Worm (Caenorhabditis elegans) whole organism, L3 larva: Measurements from ENCODE around the gene R08D7.4.
A peak's percentile ranks its signal among the peaks of the same experiment; 100 is the strongest.
"Not testable (repeated sequence)": the region's sequence is repeated elsewhere in the genome, so short reads cannot be mapped to it uniquely, and the experiment has no call there.

ENCODE experiments used
- R02D3.7 ChIP-seq: fragments of 150-350 bp; optimal IDR thresholded peaks from 2 replicates; lab custom pipeline; 2014; ENCODE audit warnings: missing biosample characterization, missing genetic modification characterization
- aly-2 ChIP-seq: fragments of 150-350 bp; optimal IDR thresholded peaks from 2 replicates; lab custom pipeline; 2014; ENCODE audit warnings: missing biosample characterization, missing genetic modification characterization
- ama-1 ChIP-seq: fragments of 150-350 bp; optimal IDR thresholded peaks from 2 replicates; lab custom pipeline; 2018
- ceh-28 ChIP-seq: fragments of 150-350 bp; optimal IDR thresholded peaks from 2 replicates; lab custom pipeline; 2014; ENCODE audit warnings: missing biosample characterization, missing genetic modification reagents, missing genetic modification characterization
- ceh-82 ChIP-seq: fragments of 150-350 bp; optimal IDR thresholded peaks from 2 replicates; lab custom pipeline; 2014; ENCODE audit warnings: missing biosample characterization, missing genetic modification characterization
- ceh-9 ChIP-seq: sonication (generic microtip); optimal IDR thresholded peaks from 2 replicates; lab custom pipeline; 2018; ENCODE audit warnings: missing biosample characterization, missing genetic modification characterization
- daf-12 ChIP-seq: fragments of 150-350 bp; optimal IDR thresholded peaks from 2 replicates; lab custom pipeline; 2014; ENCODE audit warnings: missing biosample characterization, missing genetic modification reagents, missing genetic modification characterization
- egl-27 ChIP-seq: sonication (generic microtip); optimal IDR thresholded peaks from 4 replicates; lab custom pipeline; 2017; ENCODE audit warnings: missing biosample characterization, missing genetic modification reagents, missing genetic modification characterization
- elt-2 ChIP-seq: sonication (generic microtip); optimal IDR thresholded peaks from 2 replicates; lab custom pipeline; 2016; ENCODE audit warnings: missing genetic modification reagents, mild to moderate bottlenecking, missing genetic modification characterization, missing compliant biosample characterization
- elt-3 ChIP-seq, 3 experiments: fragments of 150-350 bp in 1 of 3; sonication (generic microtip) in 2 of 3; optimal IDR thresholded peaks; 2 replicates in 2 of 3; 4 replicates in 1 of 3; lab custom pipeline; 2014 to 2017; ENCODE audit warnings: missing biosample characterization in 3 of 3, missing genetic modification characterization in 3 of 3
- eor-1 ChIP-seq, 2 experiments: fragments of 150-350 bp; optimal IDR thresholded peaks; 2 replicates each; lab custom pipeline; 2014 to 2018; ENCODE audit warnings: missing biosample characterization in 2 of 2, missing genetic modification characterization in 2 of 2
- fkh-10 ChIP-seq: sonication (generic microtip); optimal IDR thresholded peaks from 2 replicates; lab custom pipeline; 2017; ENCODE audit warnings: missing biosample characterization, missing genetic modification reagents, missing genetic modification characterization
- fkh-2 ChIP-seq: fragments of 150-350 bp; optimal IDR thresholded peaks from 2 replicates; lab custom pipeline; 2014; ENCODE audit warnings: missing biosample characterization, missing genetic modification reagents, missing genetic modification characterization
- fos-1 ChIP-seq: fragments of 150-350 bp; optimal IDR thresholded peaks from 2 replicates; lab custom pipeline; 2014; ENCODE audit warnings: missing biosample characterization, missing genetic modification characterization
- hmg-11 ChIP-seq: sonication (generic microtip); optimal IDR thresholded peaks from 2 replicates; lab custom pipeline; 2016; ENCODE audit warnings: missing genetic modification characterization, missing compliant biosample characterization
- jun-1 ChIP-seq: fragments of 150-350 bp; optimal IDR thresholded peaks from 2 replicates; lab custom pipeline; 2014; ENCODE audit warnings: missing biosample characterization, missing genetic modification reagents, missing genetic modification characterization
- lin-39 ChIP-seq: fragments of 150-350 bp; optimal IDR thresholded peaks from 2 replicates; lab custom pipeline; 2018; ENCODE audit warnings: missing biosample characterization, missing genetic modification reagents, missing genetic modification characterization
- lsy-12 ChIP-seq: sonication (generic microtip); optimal IDR thresholded peaks from 2 replicates; lab custom pipeline; 2016; ENCODE audit warnings: mild to moderate bottlenecking, missing genetic modification characterization, missing compliant biosample characterization
- mdl-1 ChIP-seq: fragments of 150-350 bp; optimal IDR thresholded peaks from 2 replicates; lab custom pipeline; 2014; ENCODE audit warnings: missing biosample characterization, missing genetic modification characterization
- mml-1 ChIP-seq: fragments of 150-350 bp; sonication (generic microtip); optimal IDR thresholded peaks from 3 replicates; lab custom pipeline; 2014; ENCODE audit warnings: missing biosample characterization, missing genetic modification characterization
- nfya-1 ChIP-seq: sonication (generic microtip); optimal IDR thresholded peaks from 2 replicates; lab custom pipeline; 2017; ENCODE audit warnings: missing genetic modification characterization, mild to moderate bottlenecking, missing compliant biosample characterization, antibody characterized with exemption, moderate library complexity; ENCODE audit not compliant: insufficient read depth
- nhr-237 ChIP-seq: fragments of 150-350 bp; optimal IDR thresholded peaks from 2 replicates; lab custom pipeline; 2014; ENCODE audit warnings: missing biosample characterization, missing genetic modification characterization
- nhr-25 ChIP-seq: sonication (generic microtip); optimal IDR thresholded peaks from 2 replicates; lab custom pipeline; 2017; ENCODE audit warnings: missing biosample characterization, missing genetic modification characterization
- nhr-28 ChIP-seq: fragments of 150-350 bp; optimal IDR thresholded peaks from 2 replicates; lab custom pipeline; 2014; ENCODE audit warnings: missing biosample characterization, missing genetic modification characterization
- nhr-67 ChIP-seq: fragments of 150-350 bp; optimal IDR thresholded peaks from 2 replicates; lab custom pipeline; 2014; ENCODE audit warnings: missing biosample characterization, missing genetic modification characterization
- nhr-76 ChIP-seq: fragments of 150-350 bp; sonication (generic microtip); optimal IDR thresholded peaks from 5 replicates; lab custom pipeline; 2014; ENCODE audit warnings: missing biosample characterization, missing genetic modification characterization
- pqm-1 ChIP-seq: fragments of 150-350 bp; optimal IDR thresholded peaks from 2 replicates; lab custom pipeline; 2017; ENCODE audit warnings: missing biosample characterization, missing genetic modification characterization, inconsistent platforms
- snpc-4 ChIP-seq: fragments of 150-350 bp; optimal IDR thresholded peaks from 2 replicates; lab custom pipeline; 2014; ENCODE audit warnings: missing biosample characterization, missing genetic modification characterization
- tbx-2 ChIP-seq: sonication (generic microtip); optimal IDR thresholded peaks from 2 replicates; lab custom pipeline; 2016; ENCODE audit warnings: mild to moderate bottlenecking, missing genetic modification characterization, missing compliant biosample characterization
- unc-39 ChIP-seq: sonication (generic microtip); optimal IDR thresholded peaks from 4 replicates; lab custom pipeline; 2017; ENCODE audit warnings: missing biosample characterization, missing genetic modification characterization
- unc-62 ChIP-seq: fragments of 150-350 bp; sonication (generic microtip); optimal IDR thresholded peaks from 4 replicates; lab custom pipeline; 2014; ENCODE audit warnings: missing biosample characterization, missing genetic modification reagents, missing genetic modification characterization
- zag-1 ChIP-seq: fragments of 150-350 bp; optimal IDR thresholded peaks from 2 replicates; lab custom pipeline; 2014; ENCODE audit warnings: missing biosample characterization, missing genetic modification characterization
- ztf-4 ChIP-seq: fragments of 150-350 bp; optimal IDR thresholded peaks from 2 replicates; lab custom pipeline; 2014; ENCODE audit warnings: missing biosample characterization, missing genetic modification characterization

The R08D7.4 gene

ce11 chrIII:8988061-8988460 lies 16.4 kb downstream of the R08D7.4 start:
- TF ChIP-seq ceh-28 (no peak), eor-1 (tag; optimal IDR thresholded peaks at IDR 0.05; lab: Kevin White, UChicago) (no peak), pqm-1 (tag; lab: Kevin White, UChicago) (no peak), tbx-2 (tag; lab: Kevin White, UChicago) (no peak), snpc-4 (no peak), egl-27 (tag; lab: Kevin White, UChicago) (no peak), zag-1 (tag; lab: Kevin White, UChicago) (no peak), aly-2 (tag; lab: Kevin White, UChicago) (no peak), ztf-4 (no peak), daf-12 (tag; lab: Kevin White, UChicago) (no peak), nhr-25 (tag; lab: Kevin White, UChicago) (no peak), nhr-28 (no peak)

ce11 chrIII:8988544-8988943 lies 16.9 kb downstream of the R08D7.4 start:
- TF ChIP-seq nhr-237 (tag; lab: Kevin White, UChicago) = no peak
- TF ChIP-seq lin-39 = peak; percentile 15
- TF ChIP-seq mdl-1 = no peak
- no peak for TF ChIP-seq nfya-1 (tag; lab: Kevin White, UChicago)

- TF ChIP-seq lin-39; aly-2 (tag; lab: Kevin White, UChicago); nhr-67 (tag; lab: Kevin White, UChicago): not testable (repeated sequence)
These were observed 18.1 kb downstream of the R08D7.4 start, which contains the start of gene R08D7.7 for ce11 chrIII:8989752-8990151. R08D7.7 (plus strand) TSS chrIII:8990052.

DNA sequence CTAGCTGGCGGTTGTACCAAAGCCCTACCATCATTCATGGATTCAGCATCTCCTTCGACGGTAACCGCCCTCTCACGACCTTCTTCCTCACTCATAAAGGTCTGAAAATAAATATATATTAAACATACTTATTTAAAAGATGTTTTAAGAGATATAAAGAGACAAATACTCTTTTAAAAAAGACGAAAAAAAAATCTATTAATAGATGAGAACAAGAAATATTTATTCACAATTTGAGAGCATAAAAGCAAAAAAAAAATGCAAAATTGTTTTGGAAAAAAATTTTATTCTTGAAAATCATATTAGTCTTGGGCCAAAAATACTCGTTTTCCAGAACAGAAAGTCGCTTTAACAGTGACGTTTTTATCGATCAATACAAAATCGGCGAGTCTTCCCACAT lies 25.0 kb downstream of the R08D7.4 start, which contains the start of gene skat-1:
skat-1 (minus strand) TSS at position 101 of the 400 bp plus-strand sequence.
- TF ChIP-seq tbx-2 (tag; lab: Kevin White, UChicago) (no peak), egl-27 (tag; lab: Kevin White, UChicago) (no peak), nhr-237 (tag; lab: Kevin White, UChicago) (no peak), ztf-4 (no peak), lsy-12 (tag; lab: Kevin White, UChicago) (no peak), pqm-1 (tag; lab: Kevin White, UChicago) (no peak), fkh-10 (no peak), mml-1 (tag; lab: Kevin White, UChicago) (no peak)

DNA sequence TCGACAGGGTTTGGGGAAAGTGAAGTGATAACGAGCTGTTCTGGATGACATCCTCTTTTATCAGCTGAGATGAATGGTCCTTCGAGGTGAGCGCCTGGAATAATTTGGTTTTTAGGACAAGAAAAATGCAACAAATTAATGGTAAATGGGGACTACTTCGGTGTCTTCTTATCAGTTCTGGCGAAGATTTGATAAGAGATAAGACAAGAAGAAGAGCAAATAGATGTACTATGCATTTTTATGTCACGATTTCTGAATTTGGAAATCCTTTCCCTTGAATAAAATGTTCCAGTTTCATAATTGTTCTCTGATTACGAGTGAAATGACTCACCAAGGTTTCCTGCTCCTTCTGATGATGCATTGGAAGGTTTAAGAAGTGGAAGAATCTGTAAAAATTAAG lies 26.1 kb downstream of the R08D7.4 start:
- TF ChIP-seq nhr-76 (tag; lab: Kevin White, UChicago) (no peak), egl-27 (tag; lab: Kevin White, UChicago) (no peak), elt-2 (peak; percentile 79), unc-62 (GFP tag; lab: Kevin White, UChicago) (no peak), unc-39 (tag; lab: Kevin White, UChicago) (no peak), lin-39 (no peak), pqm-1 (tag; lab: Kevin White, UChicago) (peak; percentile 47)

- TF ChIP-seq hmg-11 (peak; percentile 19), fkh-10 (no peak)
These were observed 27.2 kb downstream of the R08D7.4 start for ce11 chrIII:8998884-8999283.

DNA sequence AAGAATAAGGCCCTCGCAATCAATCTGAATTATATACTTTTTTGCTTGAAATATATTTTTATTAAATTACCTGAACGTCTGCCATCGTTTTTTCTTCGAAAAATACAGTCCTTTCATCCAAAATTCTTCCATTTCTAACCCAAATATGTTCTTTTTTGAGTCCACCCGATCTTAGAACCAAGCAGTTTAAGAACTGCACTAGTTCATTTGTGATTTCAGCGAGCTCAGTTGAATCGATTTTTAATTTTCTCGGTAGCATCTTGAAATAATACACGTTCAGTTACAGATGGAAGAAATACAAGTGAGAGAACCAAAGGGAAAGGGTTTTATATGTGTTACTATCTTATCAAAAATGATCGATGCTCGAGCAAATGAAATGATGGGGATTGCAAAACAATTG lies 27.8 kb downstream of the R08D7.4 start, which contains the start of gene F59B2.3:
F59B2.3 (minus strand) TSS at position 259 of the 400 bp plus-strand sequence.
- peak; percentile 5 for TF ChIP-seq elt-2
- no peak for TF ChIP-seq jun-1 (tag; lab: Kevin White, UChicago)
- no peak for TF ChIP-seq pqm-1 (tag; lab: Kevin White, UChicago)
- no peak for TF ChIP-seq fos-1 (tag; lab: Kevin White, UChicago)
- no peak for TF ChIP-seq hmg-11

DNA sequence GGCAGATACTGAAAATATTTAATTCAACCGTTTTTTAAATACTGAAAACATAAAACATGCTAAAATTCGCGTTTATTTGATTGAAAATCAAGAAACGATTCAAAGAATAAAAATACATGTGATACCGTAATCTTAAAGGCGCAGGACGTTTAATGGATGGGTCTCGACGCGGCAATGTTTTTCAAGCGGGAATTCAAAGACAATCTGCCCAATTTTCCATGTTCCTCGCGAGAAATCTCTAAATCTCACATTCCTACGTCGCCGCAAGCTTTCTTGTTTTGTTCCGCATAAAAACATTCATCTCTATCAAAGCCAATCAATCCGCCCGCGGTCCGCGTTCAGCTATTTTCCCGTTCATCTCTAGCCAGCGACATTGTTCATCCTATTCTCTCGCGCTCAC lies 29.8 kb downstream of the R08D7.4 start:
- TF ChIP-seq ceh-28 (no peak), ama-1 (lab: Kevin White, UChicago) (no peak), ceh-82 (tag; lab: Kevin White, UChicago) (no peak), unc-62 (GFP tag; lab: Kevin White, UChicago) (no peak), pqm-1 (tag; lab: Kevin White, UChicago) (no peak), jun-1 (tag; lab: Kevin White, UChicago) (no peak), elt-3 (tag; optimal IDR thresholded peaks at IDR 0.05; lab: Kevin White, UChicago) (no peak), fkh-10 (no peak), R02D3.7 (tag; lab: Kevin White, UChicago) (no peak), zag-1 (tag; lab: Kevin White, UChicago) (no peak), fos-1 (tag; lab: Kevin White, UChicago) (no peak), daf-12 (tag; lab: Kevin White, UChicago) (no peak), elt-2 (no peak), eor-1 (tag; optimal IDR thresholded peaks at IDR 0.05; lab: Kevin White, UChicago) (no peak), fkh-2 (tag; lab: Kevin White, UChicago) (no peak), ceh-9 (no peak)
